Worm (Caenorhabditis elegans) whole organism, young adult: ENCODE measurements around the gene slc-17.3.

ENCODE experiments used
- B0019.2 ChIP-seq: fragments of 200-800 bp; sonication (Bioruptor generic); conservative IDR thresholded peaks from 2 replicates; pipeline ENCODE4 v1.3.6; 2022; ENCODE audit warnings: missing genetic modification reagents, missing genetic modification characterization, missing compliant biosample characterization
- D2030.7 ChIP-seq: fragments of 200-800 bp; sonication (Bioruptor generic); IDR thresholded peaks from 2 replicates; pipeline ENCODE4 v1.3.6; 2022; ENCODE audit warnings: missing genetic modification reagents, missing genetic modification characterization, missing compliant biosample characterization
- F22D6.2 ChIP-seq: sonication (generic microtip); optimal IDR thresholded peaks from 2 replicates; lab custom pipeline; 2016; ENCODE audit warnings: mild to moderate bottlenecking, missing genetic modification characterization, missing compliant biosample characterization
- F23B12.7 ChIP-seq: sonication (generic microtip); optimal IDR thresholded peaks from 2 replicates; lab custom pipeline; 2017; ENCODE audit warnings: missing genetic modification characterization, mild to moderate bottlenecking, missing compliant biosample characterization, antibody characterized with exemption, moderate library complexity; ENCODE audit not compliant: insufficient read depth
- F57A8.1 ChIP-seq: fragments of 200-800 bp; sonication (Bioruptor generic); optimal IDR thresholded peaks from 2 replicates; lab custom pipeline; 2018; ENCODE audit warnings: mild to moderate bottlenecking, missing genetic modification characterization, moderate library complexity, missing compliant biosample characterization
- K12H6.12 ChIP-seq: fragments of 200-800 bp; sonication (Bioruptor generic); optimal IDR thresholded peaks from 2 replicates; lab custom pipeline; 2018; ENCODE audit warnings: mild to moderate bottlenecking, missing genetic modification characterization, missing compliant biosample characterization
- T07F8.4 ChIP-seq: sonication (generic microtip); optimal IDR thresholded peaks from 2 replicates; lab custom pipeline; 2016; ENCODE audit warnings: mild to moderate bottlenecking, missing genetic modification characterization, moderate library complexity, missing compliant biosample characterization
- T26A5.8 ChIP-seq: sonication (generic microtip); optimal IDR thresholded peaks from 2 replicates; lab custom pipeline; 2016; ENCODE audit warnings: missing genetic modification characterization, missing compliant biosample characterization
- Y53G8AR.9 ChIP-seq: fragments of 200-800 bp; sonication (Bioruptor generic); conservative IDR thresholded peaks from 2 replicates; pipeline ENCODE4 v1.3.6; 2022; ENCODE audit warnings: missing genetic modification reagents, missing genetic modification characterization, missing compliant biosample characterization
- Y79H2A.3 ChIP-seq: fragments of 200-800 bp; sonication (Bioruptor generic); conservative IDR thresholded peaks from 2 replicates; pipeline ENCODE4 v1.3.6; 2022; ENCODE audit warnings: missing genetic modification reagents, missing genetic modification characterization, missing compliant biosample characterization
- attf-5 ChIP-seq: fragments of 200-800 bp; sonication (Bioruptor generic); optimal IDR thresholded peaks from 2 replicates; lab custom pipeline; 2018; ENCODE audit warnings: mild to moderate bottlenecking, missing genetic modification characterization, missing compliant biosample characterization
- bed-2 ChIP-seq: fragments of 200-800 bp; sonication (Bioruptor generic); IDR thresholded peaks from 2 replicates; pipeline ENCODE4 v1.3.6; 2022; ENCODE audit warnings: missing genetic modification reagents, missing genetic modification characterization, missing compliant biosample characterization
- cebp-1 ChIP-seq, 2 experiments: fragments of 200-800 bp in 1 of 2; sonication (Bioruptor generic) in 1 of 2; sonication (generic microtip) in 1 of 2; IDR thresholded peaks in 1 of 2; optimal IDR thresholded peaks in 1 of 2; 2 replicates each; pipeline versions ENCODE4 v1.3.6 to Lab custom; 2017 to 2022; ENCODE audit warnings: missing compliant biosample characterization in 2 of 2, missing genetic modification characterization in 2 of 2, mild to moderate bottlenecking in 1 of 2, missing genetic modification reagents in 1 of 2, moderate library complexity in 1 of 2
- ceh-100 ChIP-seq: fragments of 200-800 bp; sonication (Bioruptor generic); IDR thresholded peaks from 2 replicates; pipeline ENCODE4 v1.3.6; 2022; ENCODE audit warnings: missing genetic modification reagents, missing genetic modification characterization, missing compliant biosample characterization
- dpff-1 ChIP-seq: sonication (generic microtip); optimal IDR thresholded peaks from 2 replicates; lab custom pipeline; 2017; ENCODE audit warnings: mild to moderate bottlenecking, missing genetic modification characterization, missing compliant biosample characterization
- egrh-3 ChIP-seq: fragments of 200-800 bp; sonication (Bioruptor generic); IDR thresholded peaks from 2 replicates; pipeline ENCODE4 v1.3.6; 2022; ENCODE audit warnings: missing genetic modification reagents, missing genetic modification characterization, missing compliant biosample characterization
- hlh-12 ChIP-seq: sonication (generic microtip); optimal IDR thresholded peaks from 2 replicates; lab custom pipeline; 2016; ENCODE audit warnings: missing genetic modification characterization, missing compliant biosample characterization
- hlh-26 ChIP-seq: fragments of 200-800 bp; sonication (Bioruptor generic); conservative IDR thresholded peaks from 2 replicates; pipeline ENCODE4 v1.3.6; 2022; ENCODE audit warnings: missing genetic modification reagents, missing genetic modification characterization, missing compliant biosample characterization
- hmg-1.2 ChIP-seq: fragments of 200-800 bp; sonication (Bioruptor generic); IDR thresholded peaks from 2 replicates; pipeline ENCODE4 v1.3.6; 2022; ENCODE audit warnings: missing genetic modification reagents, missing genetic modification characterization, missing compliant biosample characterization
- hsf-1 ChIP-seq: fragments of 200-800 bp; sonication (Bioruptor generic); IDR thresholded peaks from 2 replicates; pipeline ENCODE4 v1.3.6; 2022; ENCODE audit warnings: missing genetic modification reagents, missing genetic modification characterization, missing compliant biosample characterization
- let-607 ChIP-seq, 2 experiments: fragments of 200-800 bp in 1 of 2; sonication (Bioruptor generic) in 1 of 2; sonication (generic microtip) in 1 of 2; optimal IDR thresholded peaks; 2 replicates each; lab custom pipeline; 2016 to 2018; ENCODE audit warnings: mild to moderate bottlenecking in 2 of 2, missing compliant biosample characterization in 2 of 2, missing genetic modification characterization in 2 of 2, moderate library complexity in 2 of 2, missing genotype in 1 of 2
- lin-35 ChIP-seq, 3 experiments: fragments of 150-350 bp in 2 of 3; sonication (generic microtip) in 1 of 3; optimal IDR thresholded peaks; 2 replicates each; lab custom pipeline; 2014 to 2018; ENCODE audit warnings: missing biosample characterization in 3 of 3, missing genetic modification characterization in 3 of 3, missing genetic modification reagents in 3 of 3
- lin-54 ChIP-seq: fragments of 200-800 bp; sonication (Bioruptor generic); optimal IDR thresholded peaks from 2 replicates; lab custom pipeline; 2018; ENCODE audit warnings: mild to moderate bottlenecking, missing genetic modification characterization, missing compliant biosample characterization
- madf-3 ChIP-seq: fragments of 200-800 bp; sonication (Bioruptor generic); IDR thresholded peaks from 2 replicates; pipeline ENCODE4 v1.3.6; 2022; ENCODE audit warnings: missing genetic modification reagents, missing genetic modification characterization, missing compliant biosample characterization
- madf-8 ChIP-seq: fragments of 200-800 bp; sonication (Bioruptor generic); conservative IDR thresholded peaks from 2 replicates; pipeline ENCODE4 v1.3.6; 2022; ENCODE audit warnings: missing genetic modification reagents, missing genetic modification characterization, missing compliant biosample characterization
- mes-4 ChIP-seq: sonication (generic microtip); optimal IDR thresholded peaks from 2 replicates; lab custom pipeline; 2016; ENCODE audit warnings: missing genotype, missing genetic modification characterization, missing compliant biosample characterization
- nfya-1 ChIP-seq: sonication (generic microtip); optimal IDR thresholded peaks from 2 replicates; lab custom pipeline; 2017; ENCODE audit warnings: antibody characterized with exemption, missing compliant biosample characterization, missing genetic modification characterization, borderline replicate concordance; ENCODE audit not compliant: insufficient read depth
- nhr-80 ChIP-seq: sonication (generic microtip); optimal IDR thresholded peaks from 2 replicates; lab custom pipeline; 2016; ENCODE audit warnings: missing genetic modification characterization, missing compliant biosample characterization
- pha-4 ChIP-seq: fragments of 150-350 bp; sonication (generic microtip); optimal IDR thresholded peaks from 2 replicates; lab custom pipeline; 2014; ENCODE audit warnings: missing biosample characterization, missing genetic modification reagents, missing genetic modification characterization
- repo-1 ChIP-seq: sonication (generic microtip); optimal IDR thresholded peaks from 2 replicates; lab custom pipeline; 2017; ENCODE audit warnings: mild to moderate bottlenecking, missing genetic modification characterization, missing compliant biosample characterization
- snpc-3.4 ChIP-seq: sonication (generic microtip); optimal IDR thresholded peaks from 2 replicates; lab custom pipeline; 2017; ENCODE audit warnings: missing genetic modification characterization, mild to moderate bottlenecking, missing compliant biosample characterization, antibody characterized with exemption, moderate library complexity, missing genotype, missing genetic modification reagents
- snpc-4 ChIP-seq, 5 experiments: fragments of 150-350 bp in 1 of 5; sonication (generic microtip) in 4 of 5; optimal IDR thresholded peaks; 2 replicates each; lab custom pipeline; 2014 to 2018; ENCODE audit warnings: missing genetic modification characterization in 5 of 5, missing biosample characterization in 3 of 5, antibody characterized with exemption in 2 of 5, mild to moderate bottlenecking in 2 of 5, missing compliant biosample characterization in 2 of 5, missing genotype in 2 of 5, moderate library complexity in 2 of 5, missing genetic modification reagents in 1 of 5
- tbp1 ChIP-seq: fragments of 200-800 bp; sonication (Bioruptor generic); optimal IDR thresholded peaks from 2 replicates; lab custom pipeline; 2018; ENCODE audit warnings: mild to moderate bottlenecking, missing genetic modification characterization, missing compliant biosample characterization
- tbx-9 ChIP-seq: sonication (generic microtip); optimal IDR thresholded peaks from 2 replicates; lab custom pipeline; 2016; ENCODE audit warnings: borderline replicate concordance, missing genetic modification characterization, inconsistent platforms, missing compliant biosample characterization
- tlf-1 ChIP-seq: fragments of 200-800 bp; sonication (Bioruptor generic); optimal IDR thresholded peaks from 2 replicates; lab custom pipeline; 2018; ENCODE audit warnings: mild to moderate bottlenecking, missing genetic modification characterization, missing compliant biosample characterization
- unc-130 ChIP-seq: sonication (generic microtip); optimal IDR thresholded peaks from 2 replicates; lab custom pipeline; 2016; ENCODE audit warnings: missing genetic modification reagents, missing genetic modification characterization, missing compliant biosample characterization
- zfh-2 ChIP-seq: fragments of 200-800 bp; sonication (Bioruptor generic); conservative IDR thresholded peaks from 2 replicates; pipeline ENCODE4 v1.3.6; 2022; ENCODE audit warnings: missing genetic modification reagents, missing genetic modification characterization, missing compliant biosample characterization
- ztf-18 ChIP-seq: sonication (generic microtip); optimal IDR thresholded peaks from 2 replicates; lab custom pipeline; 2016; ENCODE audit warnings: missing genotype, mild to moderate bottlenecking, missing genetic modification characterization, missing compliant biosample characterization
- ztf-3 ChIP-seq: fragments of 200-800 bp; sonication (Bioruptor generic); optimal IDR thresholded peaks from 2 replicates; lab custom pipeline; 2018; ENCODE audit warnings: mild to moderate bottlenecking, missing genetic modification characterization, missing compliant biosample characterization

Gene slc-17.3

ce11 chrIII:7865238-7865761 is at the start of gene slc-17.3:
slc-17.3 (minus strand) TSS chrIII:7865288.
- TF ChIP-seq nhr-80, result peak; percentile 61
- no peak for TF ChIP-seq madf-3 (GFP tag; lab: Robert Waterston, UW)

ce11 chrIII:7913488-7913887 is 48.4 kb upstream of the slc-17.3 start, which contains the start of gene ZK688.12:
ZK688.12 (minus strand) TSS chrIII:7913588.
- no peak for TF ChIP-seq cebp-1 (GFP tag; IDR thresholded peaks at IDR 0.05; lab: Robert Waterston, UW)
- no peak for TF ChIP-seq cebp-1 (tag; optimal IDR thresholded peaks at IDR 0.05; lab: Kevin White, UChicago)
- TF ChIP-seq K12H6.12 (tag; lab: Kevin White, UChicago), result no peak
- TF ChIP-seq madf-8, result no peak
- TF ChIP-seq hsf-1 (GFP tag; lab: Robert Waterston, UW), result no peak
- TF ChIP-seq hlh-12 (tag; lab: Kevin White, UChicago), result no peak
- TF ChIP-seq lin-54, result no peak
- no peak for TF ChIP-seq tbx-9
- no peak for TF ChIP-seq repo-1 (tag; lab: Kevin White, UChicago)
- no peak for TF ChIP-seq lin-35 (GFP tag; optimal IDR thresholded peaks at IDR 0.05; lab: Kevin White, UChicago)
- TF ChIP-seq let-607 (tag; optimal IDR thresholded peaks at IDR 0.05; lab: Kevin White, UChicago), result no peak
- TF ChIP-seq, all 124 proteins: peak for 0

- TF ChIP-seq nhr-80 (peak; percentile 25), snpc-4 (GFP tag; optimal IDR thresholded peaks at IDR 0.05; lab: Kevin White, UChicago) (no peak), snpc-4 (tag; optimal IDR thresholded peaks at IDR 0.05; lab: Kevin White, UChicago) (no peak), attf-5 (GFP tag; lab: Kevin White, UChicago) (peak; percentile 68), lin-35 (GFP tag; optimal IDR thresholded peaks at IDR 0.05; lab: Kevin White, UChicago) (no peak), T26A5.8 (no peak), hmg-1.2 (GFP tag; lab: Robert Waterston, UW) (peak; percentile 85), dpff-1 (tag; lab: Kevin White, UChicago) (no peak), ztf-3 (no peak), F57A8.1 (no peak), tbp1 (GFP tag; lab: Kevin White, UChicago) (no peak), D2030.7 (GFP tag; lab: Robert Waterston, UW) (no peak), zfh-2 (no peak), ztf-18 (tag; lab: Kevin White, UChicago) (no peak)
Measured at ce11 chrIII:7911621-7912020, 46.5 kb upstream of the slc-17.3 start, which contains the start of gene ZK688.7. ZK688.7 (minus strand) TSS chrIII:7911634.

- TF ChIP-seq B0019.2 (GFP tag; lab: Robert Waterston, UW) (no peak), egrh-3 (GFP tag; lab: Robert Waterston, UW) (no peak), hlh-26 (GFP tag; lab: Robert Waterston, UW) (no peak), bed-2 (GFP tag; lab: Robert Waterston, UW) (no peak), tlf-1 (GFP tag; lab: Kevin White, UChicago) (no peak), F22D6.2 (tag; lab: Kevin White, UChicago) (no peak)
- TF ChIP-seq, all 124 proteins: peak for 0
Measured at ce11 chrIII:7909263-7909662, 44.2 kb upstream of the slc-17.3 start, which contains the start of gene ZK688.1. ZK688.1 (plus strand) TSS chrIII:7909563.

- no peak for TF ChIP-seq Y79H2A.3 (GFP tag; lab: Robert Waterston, UW)
- TF ChIP-seq B0019.2 (GFP tag; lab: Robert Waterston, UW), result no peak
- no peak for TF ChIP-seq pha-4 (tag; lab: Kevin White, UChicago)
- TF ChIP-seq F23B12.7 (tag; lab: Kevin White, UChicago), result no peak
- no peak for TF ChIP-seq lin-54
- TF ChIP-seq snpc-3.4 (tag; lab: Kevin White, UChicago), result no peak
- TF ChIP-seq snpc-4 (GFP tag; optimal IDR thresholded peaks at IDR 0.05; lab: Kevin White, UChicago), result no peak
- no peak for TF ChIP-seq snpc-4 (tag; optimal IDR thresholded peaks at IDR 0.05; lab: Kevin White, UChicago)
- TF ChIP-seq T26A5.8, result no peak
- no peak for TF ChIP-seq unc-130
- no peak for TF ChIP-seq Y53G8AR.9 (GFP tag; lab: Robert Waterston, UW)
- no peak for TF ChIP-seq mes-4 (tag; lab: Kevin White, UChicago)
- TF ChIP-seq T07F8.4 (tag; lab: Kevin White, UChicago), result no peak
- no peak for TF ChIP-seq egrh-3 (GFP tag; lab: Robert Waterston, UW)
- no peak for TF ChIP-seq ceh-100 (GFP tag; lab: Robert Waterston, UW)
- no peak for TF ChIP-seq nfya-1 (tag; lab: Kevin White, UChicago)
Measured at ce11 chrIII:7907515-7907914, 42.4 kb upstream of the slc-17.3 start, which contains the start of gene pcp-5. pcp-5 (minus strand) TSS chrIII:7907615.
